Worm (Caenorhabditis elegans): ENCODE data around the gene F59E11.6.
A peak's percentile ranks its signal among the peaks of the same experiment; 100 is the strongest.

F59E11.6 gene

DNA sequence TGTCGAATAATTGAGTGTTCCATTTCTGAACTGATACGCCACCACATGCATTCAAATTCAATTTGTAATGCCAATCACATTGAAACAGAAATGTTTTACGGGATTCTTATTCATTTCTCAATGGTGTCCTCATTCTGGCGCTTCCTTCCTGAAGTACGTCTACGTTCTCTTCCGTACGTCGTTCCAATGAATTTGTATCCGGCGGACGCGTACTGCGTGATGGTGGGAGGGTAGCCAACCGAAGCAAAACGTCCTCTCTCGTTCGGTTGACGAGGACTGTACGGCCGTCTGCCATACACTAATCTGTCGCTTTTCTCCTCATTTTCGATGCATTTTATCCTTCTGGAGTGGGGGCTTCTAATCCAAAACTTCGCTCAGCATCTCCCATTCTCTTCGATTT, 41.7 kb upstream of the F59E11.6 start:
- TF ChIP-seq ceh-36 (tag; optimal IDR thresholded peaks at IDR 0.05) (no peak), ets-7 (tag; optimal IDR thresholded peaks at IDR 0.05) (no peak), hmg-4 (GFP tag; optimal IDR thresholded peaks at IDR 0.05) (peak; percentile 19), hmbx-1 (tag; optimal IDR thresholded peaks at IDR 0.05) (no peak), ceh-13 (GFP tag; optimal IDR thresholded peaks at IDR 0.05) (no peak), aly-1 (tag; optimal IDR thresholded peaks at IDR 0.05) (no peak)

DNA sequence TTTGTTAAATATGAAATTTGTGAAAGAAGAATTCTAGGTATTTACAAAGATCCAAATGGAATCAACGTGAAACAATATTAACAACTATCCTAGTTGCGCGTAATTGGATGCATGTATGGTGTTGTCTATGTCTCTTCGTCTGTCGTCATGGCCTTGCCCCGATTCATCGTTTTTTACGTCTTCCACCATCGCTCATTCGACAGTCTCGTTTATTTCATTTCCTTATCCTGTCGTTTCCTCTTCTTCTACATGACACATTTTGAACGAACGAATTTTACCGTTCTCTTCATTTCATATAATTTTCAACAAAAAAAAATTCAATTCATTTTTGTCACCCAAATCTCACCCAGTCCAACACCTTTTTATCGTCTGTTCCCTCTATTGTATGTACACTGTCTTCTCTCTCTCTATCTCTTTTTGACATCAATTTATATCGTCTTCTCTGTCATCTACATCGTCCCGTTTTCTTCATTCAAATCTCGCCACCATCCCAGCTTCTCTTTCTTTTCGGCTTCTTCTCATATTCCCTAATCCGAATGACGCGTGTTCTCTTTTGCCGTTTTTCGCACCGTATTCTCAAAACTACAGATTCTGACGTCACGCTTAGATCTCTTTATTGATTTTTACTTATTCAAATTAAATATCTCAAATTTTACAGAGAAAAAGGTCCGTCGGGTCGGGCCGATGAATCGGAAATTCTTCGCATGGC, 35.0 kb upstream of the F59E11.6 start, which contains the start of gene ttc-17:
ttc-17 (plus strand) TSS at position 659 of the 709 bp plus-strand sequence.
- TF ChIP-seq sea-1 (GFP tag; conservative IDR thresholded peaks at IDR 0.05), result no peak
- no peak for TF ChIP-seq flt-1 (GFP tag; IDR thresholded peaks at IDR 0.05)
- no peak for TF ChIP-seq ama-1 (optimal IDR thresholded peaks at IDR 0.05)
- TF ChIP-seq B0310.2 (tag; optimal IDR thresholded peaks at IDR 0.05), result no peak
- TF ChIP-seq hmbx-1 (tag; optimal IDR thresholded peaks at IDR 0.05), result no peak
- TF ChIP-seq pes-1 (GFP tag; IDR thresholded peaks at IDR 0.05), result no peak
- TF ChIP-seq hmg-4 (GFP tag; optimal IDR thresholded peaks at IDR 0.05), result no peak
- TF ChIP-seq tbx-37 (GFP tag; conservative IDR thresholded peaks at IDR 0.05), result no peak
- TF ChIP-seq tbx-11 (GFP tag; IDR thresholded peaks at IDR 0.05), result no peak
- no peak for TF ChIP-seq F13C5.2 (tag; optimal IDR thresholded peaks at IDR 0.05)
- TF ChIP-seq ets-7 (tag; optimal IDR thresholded peaks at IDR 0.05), result no peak
- no peak for TF ChIP-seq hnd-1 (tag; optimal IDR thresholded peaks at IDR 0.05)
- no peak for TF ChIP-seq ceh-36 (tag; optimal IDR thresholded peaks at IDR 0.05)
- TF ChIP-seq aly-1 (tag; optimal IDR thresholded peaks at IDR 0.05), result no peak
- no peak for TF ChIP-seq ceh-13 (GFP tag; optimal IDR thresholded peaks at IDR 0.05)
- TF ChIP-seq scrt-1 (GFP tag; IDR thresholded peaks at IDR 0.05), result no peak
- no peak for TF ChIP-seq tra-4 (tag; optimal IDR thresholded peaks at IDR 0.05)

DNA sequence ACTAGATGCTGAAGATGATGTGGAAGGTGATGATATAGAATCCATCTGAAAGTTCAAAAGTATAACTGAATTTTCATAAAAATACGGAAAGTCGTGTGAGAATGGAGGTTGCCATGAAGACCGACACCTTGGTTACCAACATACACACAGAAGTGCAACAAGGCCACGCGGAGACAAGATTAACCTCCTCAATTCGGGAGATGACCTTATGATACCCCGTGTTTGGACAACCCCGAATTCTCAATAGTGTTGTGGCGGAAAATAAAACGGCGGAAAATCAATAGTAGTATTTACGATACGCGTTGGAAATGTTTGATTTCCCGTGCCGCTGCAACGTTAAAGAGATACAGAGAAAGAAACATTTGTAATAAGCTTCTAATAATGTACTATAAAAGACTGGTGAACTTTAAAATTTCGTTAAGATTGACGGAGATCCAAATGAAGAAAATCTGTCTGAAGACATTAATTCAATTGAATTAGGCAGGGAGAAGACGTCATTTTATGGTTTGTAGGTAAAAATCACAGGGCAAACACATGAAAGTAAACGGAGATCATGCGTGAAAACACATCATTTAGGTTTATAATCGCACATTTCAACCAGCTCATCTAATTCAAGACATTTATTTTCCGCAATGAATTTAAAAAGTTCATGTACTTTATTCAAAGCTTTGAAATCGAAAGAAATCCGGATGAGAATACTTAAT, 27.4 kb upstream of the F59E11.6 start, which contains the start of gene nhr-44:
nhr-44 (minus strand) TSS at position 51 of the 704 bp plus-strand sequence.
- TF ChIP-seq B0310.2 (tag; optimal IDR thresholded peaks at IDR 0.05) (no peak), flt-1 (GFP tag; IDR thresholded peaks at IDR 0.05) (no peak), tra-4 (tag; optimal IDR thresholded peaks at IDR 0.05) (no peak), ama-1 (optimal IDR thresholded peaks at IDR 0.05) (no peak), hmg-4 (GFP tag; optimal IDR thresholded peaks at IDR 0.05) (no peak), ets-7 (tag; optimal IDR thresholded peaks at IDR 0.05) (no peak), ceh-13 (GFP tag; optimal IDR thresholded peaks at IDR 0.05) (no peak), hnd-1 (tag; optimal IDR thresholded peaks at IDR 0.05) (no peak), pes-1 (GFP tag; IDR thresholded peaks at IDR 0.05) (no peak), scrt-1 (GFP tag; IDR thresholded peaks at IDR 0.05) (no peak), aly-1 (tag; optimal IDR thresholded peaks at IDR 0.05) (no peak), hmbx-1 (tag; optimal IDR thresholded peaks at IDR 0.05) (no peak), tbx-11 (GFP tag; IDR thresholded peaks at IDR 0.05) (no peak), F13C5.2 (tag; optimal IDR thresholded peaks at IDR 0.05) (no peak), sea-1 (GFP tag; conservative IDR thresholded peaks at IDR 0.05) (no peak), ceh-36 (tag; optimal IDR thresholded peaks at IDR 0.05) (no peak), tbx-37 (GFP tag; conservative IDR thresholded peaks at IDR 0.05) (no peak)

DNA sequence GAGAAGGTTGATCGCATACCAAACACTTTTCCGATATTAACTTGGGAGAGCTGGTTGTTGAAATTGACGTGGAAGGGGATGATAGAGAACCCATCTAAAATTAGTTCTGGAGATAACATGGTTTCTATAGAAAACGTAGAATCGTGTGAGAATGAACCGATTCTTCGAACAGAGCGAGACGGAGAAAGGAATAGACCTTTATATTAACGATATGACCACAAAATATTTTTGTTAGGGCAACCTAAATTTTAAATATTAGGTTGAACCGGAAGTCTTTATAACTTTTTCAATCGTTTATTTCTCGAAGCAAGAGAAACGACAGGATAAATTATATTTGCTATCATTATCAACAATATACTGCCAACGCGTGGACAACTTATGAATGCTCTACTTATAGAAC, 25.5 kb upstream of the F59E11.6 start, which contains the start of gene nhr-219:
nhr-219 (minus strand) TSS at position 101 of the 400 bp plus-strand sequence.
- TF ChIP-seq hmbx-1 (tag; optimal IDR thresholded peaks at IDR 0.05), result no peak
- no peak for TF ChIP-seq ceh-13 (GFP tag; optimal IDR thresholded peaks at IDR 0.05)
- TF ChIP-seq tbx-37 (GFP tag; conservative IDR thresholded peaks at IDR 0.05), result no peak
- TF ChIP-seq flt-1 (GFP tag; IDR thresholded peaks at IDR 0.05), result no peak
- no peak for TF ChIP-seq ama-1 (optimal IDR thresholded peaks at IDR 0.05)
- TF ChIP-seq ceh-36 (tag; optimal IDR thresholded peaks at IDR 0.05), result no peak
- TF ChIP-seq pes-1 (GFP tag; IDR thresholded peaks at IDR 0.05), result no peak
- no peak for TF ChIP-seq aly-1 (tag; optimal IDR thresholded peaks at IDR 0.05)
- no peak for TF ChIP-seq tbx-11 (GFP tag; IDR thresholded peaks at IDR 0.05)
- no peak for TF ChIP-seq F13C5.2 (tag; optimal IDR thresholded peaks at IDR 0.05)
- no peak for TF ChIP-seq hmg-4 (GFP tag; optimal IDR thresholded peaks at IDR 0.05)
- TF ChIP-seq scrt-1 (GFP tag; IDR thresholded peaks at IDR 0.05), result no peak
- TF ChIP-seq tra-4 (tag; optimal IDR thresholded peaks at IDR 0.05), result no peak
- no peak for TF ChIP-seq B0310.2 (tag; optimal IDR thresholded peaks at IDR 0.05)
- no peak for TF ChIP-seq hnd-1 (tag; optimal IDR thresholded peaks at IDR 0.05)

DNA sequence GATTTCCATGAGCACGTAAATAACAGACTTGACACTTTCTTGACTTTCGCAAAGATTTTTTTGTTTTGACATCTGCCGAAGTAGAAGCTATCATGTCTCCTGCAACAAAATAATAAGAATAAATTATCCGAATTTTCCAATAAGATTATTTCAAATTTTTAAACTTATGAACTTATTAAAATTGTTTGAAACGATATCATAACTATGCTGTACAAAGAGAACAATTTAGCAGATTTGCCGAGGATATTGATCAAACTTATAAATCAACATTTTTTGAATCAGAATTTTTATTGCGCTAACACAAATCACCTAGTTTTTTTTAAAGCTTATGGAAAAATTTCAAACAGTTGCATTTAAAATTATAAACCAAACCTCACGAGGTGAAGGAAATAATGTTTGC, 19.3 kb upstream of the F59E11.6 start, which contains the start of gene nhr-195:
nhr-195 (minus strand) TSS at position 101 of the 400 bp plus-strand sequence.
- TF ChIP-seq hmbx-1 (tag; optimal IDR thresholded peaks at IDR 0.05), result no peak
- TF ChIP-seq flt-1 (GFP tag; IDR thresholded peaks at IDR 0.05), result no peak
- TF ChIP-seq B0310.2 (tag; optimal IDR thresholded peaks at IDR 0.05), result no peak
- TF ChIP-seq tbx-11 (GFP tag; IDR thresholded peaks at IDR 0.05), result no peak
- TF ChIP-seq aly-1 (tag; optimal IDR thresholded peaks at IDR 0.05), result no peak
- no peak for TF ChIP-seq F13C5.2 (tag; optimal IDR thresholded peaks at IDR 0.05)
- no peak for TF ChIP-seq ets-7 (tag; optimal IDR thresholded peaks at IDR 0.05)
- no peak for TF ChIP-seq hmg-4 (GFP tag; optimal IDR thresholded peaks at IDR 0.05)
- no peak for TF ChIP-seq pes-1 (GFP tag; IDR thresholded peaks at IDR 0.05)
- TF ChIP-seq scrt-1 (GFP tag; IDR thresholded peaks at IDR 0.05), result no peak
- TF ChIP-seq sea-1 (GFP tag; conservative IDR thresholded peaks at IDR 0.05), result no peak
- no peak for TF ChIP-seq tbx-37 (GFP tag; conservative IDR thresholded peaks at IDR 0.05)

DNA sequence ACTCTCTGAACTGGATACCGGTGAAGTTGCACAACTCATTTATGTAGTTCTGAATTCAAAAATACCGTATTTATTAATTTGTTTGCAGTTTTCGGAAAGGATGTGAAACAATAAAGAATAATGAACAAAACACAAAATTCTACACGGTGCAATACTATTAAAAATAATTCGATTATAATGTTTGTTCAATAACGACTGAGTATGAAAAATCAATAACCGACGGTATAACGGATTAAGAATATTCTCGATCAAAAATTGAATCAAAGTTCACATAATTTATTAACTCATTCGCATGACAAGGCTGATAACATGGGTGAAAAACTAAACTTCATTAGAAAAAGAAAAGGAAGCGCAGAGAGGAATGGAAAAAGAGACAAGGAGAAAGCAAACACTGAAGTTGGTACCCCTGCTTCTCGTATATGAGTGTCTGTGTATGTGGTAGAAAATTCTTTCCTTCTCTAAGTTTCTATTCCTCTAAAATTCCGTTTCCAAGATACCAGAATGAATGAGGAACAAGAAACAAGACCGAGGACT, 16.6 kb upstream of the F59E11.6 start, which contains the start of gene nhr-143:
nhr-143 (minus strand) TSS at position 51 of the 534 bp plus-strand sequence.
- no peak for TF ChIP-seq aly-1 (tag; optimal IDR thresholded peaks at IDR 0.05)
- TF ChIP-seq hnd-1 (tag; optimal IDR thresholded peaks at IDR 0.05), result no peak
- TF ChIP-seq F13C5.2 (tag; optimal IDR thresholded peaks at IDR 0.05), result no peak
- TF ChIP-seq tbx-11 (GFP tag; IDR thresholded peaks at IDR 0.05), result no peak
- no peak for TF ChIP-seq tbx-37 (GFP tag; conservative IDR thresholded peaks at IDR 0.05)
- TF ChIP-seq flt-1 (GFP tag; IDR thresholded peaks at IDR 0.05), result no peak
- TF ChIP-seq scrt-1 (GFP tag; IDR thresholded peaks at IDR 0.05), result no peak
- TF ChIP-seq B0310.2 (tag; optimal IDR thresholded peaks at IDR 0.05), result no peak
- TF ChIP-seq tra-4 (tag; optimal IDR thresholded peaks at IDR 0.05), result no peak
- no peak for TF ChIP-seq ets-7 (tag; optimal IDR thresholded peaks at IDR 0.05)
- no peak for TF ChIP-seq sea-1 (GFP tag; conservative IDR thresholded peaks at IDR 0.05)
- no peak for TF ChIP-seq ceh-36 (tag; optimal IDR thresholded peaks at IDR 0.05)
- no peak for TF ChIP-seq pes-1 (GFP tag; IDR thresholded peaks at IDR 0.05)
- TF ChIP-seq hmg-4 (GFP tag; optimal IDR thresholded peaks at IDR 0.05), result no peak

Data from whole organism, early embryonic.